Fruit fly (Drosophila melanogaster) Kc167 (cell line): ENCODE data around the gene CG18249.

ENCODE experiments used
- Myc ChIP-seq: fragments of >200 bp; optimal IDR thresholded peaks from 2 replicates; lab custom pipeline; 2017; ENCODE audit warnings: missing external identifiers
- Sin3A ChIP-seq: fragments of >200 bp; optimal IDR thresholded peaks from 2 replicates; lab custom pipeline; 2018; ENCODE audit warnings: missing external identifiers
- h ChIP-seq: fragments of >200 bp; optimal IDR thresholded peaks from 3 replicates; lab custom pipeline; 2018; ENCODE audit warnings: missing external identifiers
- insv ChIP-seq: fragments of >200 bp; optimal IDR thresholded peaks from 3 replicates; lab custom pipeline; 2018; ENCODE audit warnings: missing external identifiers
- psq ChIP-seq: fragments of >200 bp; optimal IDR thresholded peaks from 2 replicates; lab custom pipeline; 2017; ENCODE audit warnings: missing external identifiers
- ttk ChIP-seq: sonication (Bioruptor generic); optimal IDR thresholded peaks from 2 replicates; lab custom pipeline; 2017; ENCODE audit warnings: missing external identifiers

Gene CG18249

DNA sequence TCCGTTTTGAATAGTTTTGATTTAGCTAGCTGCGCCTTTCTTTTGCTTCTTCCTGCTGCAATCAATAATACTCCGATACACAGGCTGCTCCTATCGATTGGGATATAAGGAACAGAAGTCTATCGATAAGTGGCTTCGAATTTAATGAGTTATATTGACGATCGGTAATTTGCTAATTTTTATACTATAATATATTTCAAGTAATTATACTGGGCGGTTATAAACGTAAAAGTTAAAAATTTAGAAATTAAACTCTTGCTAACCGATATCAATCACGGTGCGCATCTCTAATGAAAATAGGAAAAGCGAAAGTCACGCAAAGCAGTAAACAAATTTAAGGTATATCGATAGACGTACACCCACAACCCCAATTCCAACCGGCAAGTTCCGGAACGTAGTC lies 23.8 kb downstream of the CG18249 start, which contains the start of the genes CG9636, CG18749 and CG33722:
CG9636 (minus strand) TSS at position 73 of the 400 bp plus-strand sequence.
CG18749 (plus strand) TSS at position 336 of the 400 bp plus-strand sequence.
CG33722 (plus strand) TSS at position 336 of the 400 bp plus-strand sequence.
- no peak for TF ChIP-seq Sin3A
- no peak for TF ChIP-seq insv (lab: Kevin White, UChicago)
- no peak for TF ChIP-seq h (lab: Kevin White, UChicago)
- TF ChIP-seq ttk (lab: Kevin White, UChicago) = no peak
- TF ChIP-seq Myc (lab: Kevin White, UChicago) = no peak
- no peak for TF ChIP-seq psq (lab: Kevin White, UChicago)

DNA sequence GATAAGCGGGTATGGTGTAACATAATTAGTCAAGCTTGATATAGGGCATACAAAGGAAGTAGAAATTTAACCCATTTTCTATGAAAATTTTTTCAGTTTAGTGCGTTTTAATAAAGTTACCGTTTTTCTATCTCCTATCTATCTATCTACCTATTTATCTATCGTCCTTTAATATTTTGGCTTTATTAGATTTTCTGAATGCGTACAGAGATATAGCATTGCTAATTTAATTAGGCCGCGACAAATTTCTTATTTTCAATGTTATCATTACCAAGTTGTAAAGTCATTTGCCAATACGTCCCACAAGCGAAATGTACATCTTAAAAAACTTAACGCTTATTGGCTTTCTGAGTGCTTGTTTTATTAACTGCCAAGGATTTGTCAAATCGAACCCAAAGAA lies 28.2 kb downstream of the CG18249 start, which contains the start of gene CG15864:
CG15864 (plus strand) TSS at position 301 of the 400 bp plus-strand sequence.
- no peak for TF ChIP-seq insv (lab: Kevin White, UChicago)
- no peak for TF ChIP-seq psq (lab: Kevin White, UChicago)
- no peak for TF ChIP-seq Myc (lab: Kevin White, UChicago)
- no peak for TF ChIP-seq h (lab: Kevin White, UChicago)
- no peak for TF ChIP-seq Sin3A
- TF ChIP-seq ttk (lab: Kevin White, UChicago) = no peak

DNA sequence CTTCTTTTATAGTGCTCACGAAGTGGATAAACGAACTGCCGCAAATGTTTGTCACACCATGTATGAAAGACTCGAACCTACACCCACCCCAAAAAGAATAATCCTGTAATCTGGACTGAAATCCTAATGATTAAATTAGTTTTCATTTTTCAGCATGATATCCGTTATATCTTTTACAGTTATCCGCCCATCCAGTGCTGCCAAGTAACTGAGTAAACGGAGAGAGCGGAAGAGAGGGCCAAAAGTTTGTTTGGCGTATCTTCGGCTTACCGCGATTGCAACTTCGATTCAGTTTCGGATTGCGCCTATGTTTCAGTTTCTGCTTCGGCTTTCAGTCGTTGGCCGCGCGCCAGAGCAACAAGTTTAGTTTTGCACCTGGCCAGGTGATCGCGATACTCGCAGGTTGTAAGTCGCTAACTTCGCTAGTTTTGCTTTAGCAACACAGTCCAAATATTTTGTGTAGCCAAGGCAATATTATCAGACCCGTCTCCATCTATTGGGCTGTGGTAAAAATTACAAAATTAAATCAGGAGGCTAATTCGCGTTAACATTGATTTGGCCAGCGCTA lies 30.3 kb downstream of the CG18249 start, which contains the start of gene mtg:
mtg (plus strand) TSS at position 332 of the 568 bp plus-strand sequence.
- TF ChIP-seq h (lab: Kevin White, UChicago) = no peak
- no peak for TF ChIP-seq Myc (lab: Kevin White, UChicago)
- TF ChIP-seq insv (lab: Kevin White, UChicago) = no peak
- no peak for TF ChIP-seq psq (lab: Kevin White, UChicago)
- no peak for TF ChIP-seq ttk (lab: Kevin White, UChicago)

DNA sequence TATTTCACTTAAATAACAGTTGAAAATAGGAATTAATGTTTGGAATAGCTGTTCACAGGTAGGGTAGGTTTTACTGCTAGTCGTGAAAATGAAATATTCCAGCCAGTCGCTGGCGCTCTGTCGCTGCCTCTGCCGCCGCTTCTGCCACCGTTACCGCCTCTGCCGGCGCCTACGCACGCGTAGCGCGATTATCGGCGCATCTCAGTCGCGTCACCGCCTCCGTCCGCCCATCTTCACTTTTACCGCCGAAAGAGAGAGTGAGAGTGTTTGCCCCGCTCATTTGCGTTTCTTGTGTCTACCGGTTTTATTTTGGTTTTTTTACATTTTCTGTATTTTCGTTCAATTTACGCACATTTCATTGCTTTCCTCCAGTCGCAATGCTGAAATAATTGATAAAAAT lies 31.6 kb downstream of the CG18249 start:
- no peak for TF ChIP-seq ttk (lab: Kevin White, UChicago)
- no peak for TF ChIP-seq h (lab: Kevin White, UChicago)
- no peak for TF ChIP-seq insv (lab: Kevin White, UChicago)
- no peak for TF ChIP-seq psq (lab: Kevin White, UChicago)
- no peak for TF ChIP-seq Sin3A
- TF ChIP-seq Myc (lab: Kevin White, UChicago) = no peak

DNA sequence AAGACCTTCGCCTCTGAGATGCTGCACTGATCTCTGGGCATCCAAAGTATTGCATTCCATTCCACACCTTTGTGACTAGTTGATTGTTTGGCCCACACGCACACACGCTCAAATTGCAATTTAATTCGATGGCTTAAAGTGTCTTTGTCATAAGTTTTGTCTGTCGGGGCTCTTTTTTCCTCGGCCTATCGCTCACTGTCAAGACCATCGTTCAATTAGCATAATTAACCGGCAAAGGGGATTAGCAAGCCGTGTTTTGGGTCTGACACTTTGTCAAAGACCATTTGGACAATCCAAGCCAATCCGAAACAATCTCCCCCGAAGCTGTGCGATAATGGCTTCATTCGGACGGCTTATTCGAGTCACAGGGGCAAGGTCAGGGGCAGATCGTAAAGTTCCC lies 34.4 kb downstream of the CG18249 start:
- no peak for TF ChIP-seq psq (lab: Kevin White, UChicago)
- no peak for TF ChIP-seq insv (lab: Kevin White, UChicago)
- TF ChIP-seq h (lab: Kevin White, UChicago) = no peak
- no peak for TF ChIP-seq ttk (lab: Kevin White, UChicago)
- no peak for TF ChIP-seq Sin3A
- no peak for TF ChIP-seq Myc (lab: Kevin White, UChicago)

DNA sequence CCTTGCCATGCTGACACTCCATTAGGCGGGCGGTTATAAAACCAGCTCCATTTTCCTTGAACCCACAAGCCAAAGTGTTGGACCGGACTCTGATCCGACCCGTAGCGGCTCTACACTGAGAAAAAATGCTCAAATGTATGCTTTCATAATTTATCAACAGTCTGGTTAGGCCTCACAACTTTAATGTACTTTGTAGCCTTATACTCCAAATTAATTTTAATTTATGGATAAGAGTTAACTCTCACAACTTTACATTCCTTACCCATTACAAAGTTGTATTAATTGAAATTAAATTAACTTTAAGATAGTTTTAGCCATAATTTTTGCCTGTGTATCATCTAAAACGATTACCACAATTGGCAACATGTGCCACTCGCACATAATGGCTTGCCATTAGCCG lies 36.1 kb downstream of the CG18249 start:
- TF ChIP-seq psq (lab: Kevin White, UChicago) (no peak), Myc (lab: Kevin White, UChicago) (no peak)

DNA sequence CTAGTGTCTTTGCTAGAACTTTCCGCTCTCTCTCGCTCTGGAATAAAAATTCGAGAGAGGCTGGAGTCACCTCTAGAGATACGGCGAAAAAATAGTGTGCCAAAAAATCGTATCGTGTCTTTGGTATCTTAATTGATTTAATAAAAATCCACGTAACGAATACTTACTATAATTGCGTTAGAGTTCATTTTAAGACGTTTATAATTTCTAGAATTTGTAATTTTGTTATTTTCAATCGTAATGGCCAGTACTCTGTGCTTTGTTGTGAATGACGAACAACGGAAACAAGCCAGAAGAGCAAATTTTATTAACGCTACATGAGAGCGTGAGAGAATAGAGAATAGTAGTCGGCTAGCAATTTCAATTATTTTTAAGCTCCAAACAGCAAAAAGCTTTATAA lies 41.7 kb downstream of the CG18249 start:
- TF ChIP-seq psq (lab: Kevin White, UChicago) (no peak), insv (lab: Kevin White, UChicago) (no peak), Myc (lab: Kevin White, UChicago) (no peak), Sin3A (no peak), h (lab: Kevin White, UChicago) (no peak), ttk (lab: Kevin White, UChicago) (no peak)

DNA sequence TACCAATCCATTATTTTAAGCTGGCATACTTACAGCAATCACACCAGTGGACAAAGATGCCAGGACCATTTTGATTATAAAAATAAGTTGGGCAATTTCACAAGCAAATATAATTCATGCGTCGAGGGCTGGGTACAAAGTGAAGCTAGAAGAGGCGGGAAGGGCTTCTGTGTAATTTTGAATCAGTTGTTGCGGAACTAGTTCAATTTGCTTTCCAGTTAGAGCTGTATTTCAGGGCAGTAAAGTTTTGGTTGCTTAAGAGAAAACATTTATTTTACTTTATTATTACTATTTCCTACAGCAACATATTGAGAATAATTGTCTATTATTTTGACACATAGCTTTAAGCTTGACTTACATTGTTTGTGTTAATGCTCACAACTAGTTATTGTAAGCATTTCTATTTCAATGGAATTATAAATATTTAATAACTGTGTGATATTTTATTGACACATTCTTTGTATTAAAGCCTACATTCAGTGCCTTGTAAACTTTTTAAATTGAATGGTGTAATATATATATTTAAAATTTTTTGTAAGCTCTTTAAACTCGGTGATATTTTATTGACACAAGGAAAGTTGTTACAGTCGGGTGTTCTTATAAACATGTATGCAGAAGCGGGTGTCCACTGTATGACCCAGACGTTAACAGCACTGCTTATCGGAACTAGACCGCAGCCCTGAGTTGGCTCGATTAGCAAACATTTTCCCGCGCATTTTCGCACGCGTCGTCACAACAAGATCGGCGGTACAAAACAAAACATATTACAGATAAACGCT lies 44.5 kb downstream of the CG18249 start, which contains the start of the genes RPA1 and Mcm2:
RPA1 (minus strand) TSS at position 150 of the 779 bp plus-strand sequence.
Mcm2 (plus strand) TSS at position 669 of the 779 bp plus-strand sequence.
- TF ChIP-seq Myc (lab: Kevin White, UChicago) (no peak), insv (lab: Kevin White, UChicago) (no peak), Sin3A (no peak), ttk (lab: Kevin White, UChicago) (no peak)

DNA sequence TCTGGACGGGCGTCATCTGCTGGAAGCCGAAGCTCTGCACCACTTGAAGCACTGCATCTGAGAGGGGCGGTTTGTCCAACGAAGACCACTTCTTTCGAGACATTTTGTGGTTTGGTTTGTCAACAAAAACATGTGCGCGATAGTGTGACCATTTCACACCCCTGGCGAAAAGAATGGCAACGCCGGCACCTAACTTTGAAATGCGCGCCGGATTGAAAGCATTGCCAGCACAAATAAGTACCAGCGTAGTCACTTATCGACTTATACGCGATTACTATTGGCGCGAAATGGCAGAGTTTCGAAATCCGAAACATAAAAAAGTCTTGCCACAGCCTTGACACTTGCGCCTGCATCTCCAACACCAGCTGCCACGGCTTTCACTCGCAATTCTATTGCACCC lies 49.8 kb downstream of the CG18249 start, which contains the start of gene CG9630:
CG9630 (minus strand) TSS at position 157 of the 400 bp plus-strand sequence.
- TF ChIP-seq Myc (lab: Kevin White, UChicago) (no peak), insv (lab: Kevin White, UChicago) (no peak), ttk (lab: Kevin White, UChicago) (no peak), Sin3A (no peak), psq (lab: Kevin White, UChicago) (no peak), h (lab: Kevin White, UChicago) (no peak)
